Fruit fly (Drosophila melanogaster) whole organism, embryonic: ENCODE data around the gene CG12009.

ENCODE experiments used
- Adf1 ChIP-seq: fragments of 200-800 bp; sonication (Bioruptor generic); IDR thresholded peaks from 2 replicates; pipeline ENCODE4 v1.3.6; 2022; ENCODE audit warnings: missing biosample characterization, missing genetic modification characterization
- CG10267 ChIP-seq: fragments of 200-800 bp; sonication (Bioruptor generic); optimal IDR thresholded peaks from 2 replicates; lab custom pipeline; 2018; ENCODE audit warnings: missing biosample characterization, mild to moderate bottlenecking, missing genetic modification characterization, moderate library complexity
- CG10565 ChIP-seq: fragments of 200-800 bp; sonication (Bioruptor generic); optimal IDR thresholded peaks from 3 replicates; lab custom pipeline; 2016; ENCODE audit warnings: missing biosample characterization, mild to moderate bottlenecking, missing genetic modification characterization
- CG10959 ChIP-seq: fragments of 200-800 bp; sonication (Bioruptor generic); IDR thresholded peaks from 2 replicates; pipeline ENCODE4 v1.3.6; 2022; ENCODE audit warnings: missing biosample characterization, missing genetic modification characterization
- CG11504 ChIP-seq: fragments of 200-800 bp; sonication (Bioruptor generic); optimal IDR thresholded peaks from 3 replicates; lab custom pipeline; 2019; ENCODE audit warnings: missing biosample characterization, mild to moderate bottlenecking, missing genetic modification characterization, moderate library complexity
- CG11695 ChIP-seq: fragments of 200-800 bp; sonication (Bioruptor generic); IDR thresholded peaks from 3 replicates; pipeline ENCODE4 v1.3.6; 2022; ENCODE audit warnings: missing biosample characterization, missing genetic modification characterization
- CG12104 ChIP-seq: fragments of 200-800 bp; sonication (Bioruptor generic); optimal IDR thresholded peaks from 3 replicates; lab custom pipeline; 2016; ENCODE audit warnings: missing biosample characterization, missing genetic modification characterization
- CG13287 ChIP-seq: fragments of 200-800 bp; sonication (Bioruptor generic); IDR thresholded peaks from 2 replicates; pipeline ENCODE4 v1.3.6; 2022; ENCODE audit warnings: missing biosample characterization, missing genetic modification characterization; ENCODE audit not compliant: partially characterized antibody
- CG14441 ChIP-seq: fragments of 200-800 bp; sonication (Bioruptor generic); IDR thresholded peaks from 2 replicates; pipeline ENCODE4 v1.3.6; 2022; ENCODE audit warnings: missing biosample characterization, missing genetic modification characterization
- CG1647 ChIP-seq: fragments of 200-800 bp; sonication (Bioruptor generic); optimal IDR thresholded peaks from 3 replicates; lab custom pipeline; 2016; ENCODE audit warnings: missing biosample characterization, missing genetic modification characterization
- CG17568 ChIP-seq: fragments of 200-800 bp; sonication (Bioruptor generic); optimal IDR thresholded peaks from 2 replicates; lab custom pipeline; 2018; ENCODE audit warnings: missing biosample characterization, mild to moderate bottlenecking, missing genetic modification characterization, moderate library complexity
- CG17829 ChIP-seq: fragments of 200-800 bp; optimal IDR thresholded peaks from 2 replicates; lab custom pipeline; 2019; ENCODE audit warnings: missing biosample characterization, mild to moderate bottlenecking, missing genetic modification characterization, moderate library complexity
- CG2712 ChIP-seq: fragments of 200-800 bp; optimal IDR thresholded peaks from 3 replicates; lab custom pipeline; 2019; ENCODE audit warnings: missing biosample characterization, mild to moderate bottlenecking, missing genetic modification characterization, moderate library complexity
- CG31441 ChIP-seq: fragments of 200-800 bp; sonication (Bioruptor generic); IDR thresholded peaks from 2 replicates; pipeline ENCODE4 v1.3.6; 2022; ENCODE audit warnings: missing biosample characterization, missing genetic modification characterization
- CG7839 ChIP-seq: fragments of 200-800 bp; sonication (Bioruptor generic); optimal IDR thresholded peaks from 3 replicates; lab custom pipeline; 2018; ENCODE audit warnings: missing biosample characterization, mild to moderate bottlenecking, missing genetic modification characterization, moderate library complexity
- CG7928 ChIP-seq: fragments of 200-800 bp; sonication (Bioruptor generic); optimal IDR thresholded peaks from 2 replicates; lab custom pipeline; 2017; ENCODE audit warnings: missing biosample characterization, mild to moderate bottlenecking, missing genetic modification characterization
- CG9437 ChIP-seq: fragments of 200-800 bp; sonication (Bioruptor generic); optimal IDR thresholded peaks from 2 replicates; lab custom pipeline; 2018; ENCODE audit warnings: missing biosample characterization, mild to moderate bottlenecking, missing genetic modification characterization
- Dref ChIP-seq: fragments of 200-800 bp; sonication (Bioruptor generic); IDR thresholded peaks from 2 replicates; pipeline ENCODE4 v1.3.6; 2022; ENCODE audit warnings: missing biosample characterization, missing genetic modification characterization
- Ets97D ChIP-seq: fragments of 200-800 bp; sonication (Bioruptor generic); optimal IDR thresholded peaks from 3 replicates; lab custom pipeline; 2016; ENCODE audit warnings: missing biosample characterization, missing genetic modification characterization
- Fer1 ChIP-seq: fragments of 200-800 bp; sonication (Bioruptor generic); optimal IDR thresholded peaks from 2 replicates; lab custom pipeline; 2017; ENCODE audit warnings: missing biosample characterization, mild to moderate bottlenecking, missing genetic modification characterization
- HLH54F ChIP-seq: fragments of 200-800 bp; sonication (Bioruptor generic); optimal IDR thresholded peaks from 3 replicates; lab custom pipeline; 2016; ENCODE audit warnings: missing biosample characterization, missing genetic modification characterization
- Hmx ChIP-seq: fragments of 200-800 bp; sonication (Bioruptor generic); optimal IDR thresholded peaks from 2 replicates; lab custom pipeline; 2016; ENCODE audit warnings: missing biosample characterization, missing genetic modification characterization
- Lim3 ChIP-seq: fragments of 200-800 bp; sonication (Bioruptor generic); IDR thresholded peaks from 2 replicates; pipeline ENCODE4 v1.3.6; 2022; ENCODE audit warnings: missing biosample characterization, missing genetic modification characterization
- Med ChIP-seq: fragments of 200-800 bp; sonication (Bioruptor generic); peaks from one replicate; lab custom pipeline; 2016; ENCODE audit warnings: missing biosample characterization, missing genetic modification characterization, mild to moderate bottlenecking, inconsistent platforms, moderate library complexity
- Myb ChIP-seq: fragments of 200-800 bp; sonication (Bioruptor generic); optimal IDR thresholded peaks from 2 replicates; lab custom pipeline; 2016; ENCODE audit warnings: missing biosample characterization, missing genetic modification characterization
- NC2α ChIP-seq: fragments of 200-800 bp; sonication (Bioruptor generic); optimal IDR thresholded peaks from 2 replicates; lab custom pipeline; 2016; ENCODE audit warnings: missing biosample characterization, missing genetic modification characterization
- Scr ChIP-seq: fragments of 200-800 bp; sonication (Bioruptor generic); IDR thresholded peaks from 2 replicates; pipeline ENCODE4 v1.3.6; 2022; ENCODE audit warnings: missing biosample characterization, missing genetic modification characterization; ENCODE audit not compliant: partially characterized antibody
- Sox102F ChIP-seq: fragments of 200-800 bp; sonication (Bioruptor generic); optimal IDR thresholded peaks from 2 replicates; lab custom pipeline; 2018; ENCODE audit warnings: missing biosample characterization, mild to moderate bottlenecking, missing genetic modification characterization, moderate library complexity
- Tbp ChIP-seq: fragments of >200 bp; optimal IDR thresholded peaks from 2 replicates; lab custom pipeline; 2018; ENCODE audit warnings: missing biosample characterization, missing genetic modification characterization
- aop ChIP-seq: fragments of 200-800 bp; sonication (Bioruptor generic); IDR thresholded peaks from 2 replicates; pipeline ENCODE4 v1.3.6; 2022; ENCODE audit warnings: missing biosample characterization, missing genetic modification characterization
- az2 ChIP-seq: fragments of 200-800 bp; sonication (Bioruptor generic); optimal IDR thresholded peaks from 3 replicates; lab custom pipeline; 2016; ENCODE audit warnings: missing biosample characterization, missing genetic modification characterization
- bab2 ChIP-seq: fragments of 200-800 bp; sonication (Bioruptor generic); optimal IDR thresholded peaks from 2 replicates; lab custom pipeline; 2016; ENCODE audit warnings: missing biosample characterization, missing genetic modification characterization
- bsh ChIP-seq, 2 experiments: fragments of 200-800 bp; sonication (Bioruptor generic); optimal IDR thresholded peaks; 2 replicates each; lab custom pipeline; 2017 to 2018; ENCODE audit warnings: mild to moderate bottlenecking in 2 of 2, missing biosample characterization in 2 of 2, missing genetic modification characterization in 2 of 2, moderate library complexity in 1 of 2
- cad ChIP-seq: fragments of >200 bp; optimal IDR thresholded peaks from 2 replicates; lab custom pipeline; 2017; ENCODE audit warnings: missing biosample characterization, missing genetic modification characterization
- crp ChIP-seq, 2 experiments: fragments of 200-800 bp; sonication (Bioruptor generic); optimal IDR thresholded peaks; 2 replicates in 1 of 2; 3 replicates in 1 of 2; lab custom pipeline; 2017; ENCODE audit warnings: missing biosample characterization in 2 of 2, missing genetic modification characterization in 2 of 2, mild to moderate bottlenecking in 1 of 2, moderate library complexity in 1 of 2
- cwo ChIP-seq: fragments of 200-800 bp; sonication (Bioruptor generic); optimal IDR thresholded peaks from 3 replicates; lab custom pipeline; 2017; ENCODE audit warnings: missing biosample characterization, missing genetic modification characterization, mild to moderate bottlenecking, moderate library complexity, missing genetic modification reagents
- ems ChIP-seq: fragments of 200-800 bp; sonication (Bioruptor generic); optimal IDR thresholded peaks from 3 replicates; lab custom pipeline; 2016; ENCODE audit warnings: missing biosample characterization, missing genetic modification characterization
- fd64A ChIP-seq: fragments of 200-800 bp; sonication (Bioruptor generic); optimal IDR thresholded peaks from 3 replicates; lab custom pipeline; 2018; ENCODE audit warnings: missing biosample characterization, mild to moderate bottlenecking, missing genetic modification characterization
- fd96Cb ChIP-seq: fragments of 200-800 bp; sonication (Bioruptor generic); optimal IDR thresholded peaks from 2 replicates; lab custom pipeline; 2018; ENCODE audit warnings: missing biosample characterization, mild to moderate bottlenecking, missing genetic modification characterization, moderate library complexity
- fu2 ChIP-seq: fragments of 200-800 bp; sonication (Bioruptor generic); optimal IDR thresholded peaks from 2 replicates; lab custom pipeline; 2016; ENCODE audit warnings: missing biosample characterization, missing genetic modification characterization
- gem ChIP-seq: fragments of 200-800 bp; sonication (Bioruptor generic); optimal IDR thresholded peaks from 2 replicates; lab custom pipeline; 2019; ENCODE audit warnings: missing biosample characterization, mild to moderate bottlenecking, missing genetic modification characterization, moderate library complexity
- lbe ChIP-seq: fragments of 200-800 bp; sonication (Bioruptor generic); optimal IDR thresholded peaks from 2 replicates; lab custom pipeline; 2016; ENCODE audit warnings: missing biosample characterization, mild to moderate bottlenecking, missing genetic modification characterization
- lilli ChIP-seq: fragments of 200-800 bp; sonication (Bioruptor generic); optimal IDR thresholded peaks from 3 replicates; lab custom pipeline; 2016; ENCODE audit warnings: missing biosample characterization, missing genetic modification characterization
- sens-2 ChIP-seq: fragments of 200-800 bp; sonication (Bioruptor generic); IDR thresholded peaks from 2 replicates; pipeline ENCODE4 v1.3.6; 2022; ENCODE audit warnings: missing biosample characterization, missing genetic modification characterization
- shn ChIP-seq: fragments of 200-800 bp; sonication (Bioruptor generic); optimal IDR thresholded peaks from 3 replicates; lab custom pipeline; 2016; ENCODE audit warnings: missing biosample characterization, missing genetic modification characterization
- slbo ChIP-seq: fragments of 200-800 bp; sonication (Bioruptor generic); IDR thresholded peaks from 2 replicates; pipeline ENCODE4 v1.3.6; 2022; ENCODE audit warnings: missing biosample characterization, missing genetic modification characterization
- sqz ChIP-seq: fragments of 200-800 bp; sonication (Bioruptor generic); optimal IDR thresholded peaks from 3 replicates; lab custom pipeline; 2018; ENCODE audit warnings: missing biosample characterization, mild to moderate bottlenecking, missing genetic modification characterization
- trh ChIP-seq: fragments of 200-800 bp; sonication (Bioruptor generic); optimal IDR thresholded peaks from 2 replicates; lab custom pipeline; 2016; ENCODE audit warnings: missing biosample characterization, missing genetic modification characterization
- twi ChIP-seq: fragments of 200-800 bp; optimal IDR thresholded peaks from 2 replicates; lab custom pipeline; 2019; ENCODE audit warnings: missing biosample characterization, mild to moderate bottlenecking, missing genetic modification characterization, moderate library complexity
- unc-4 ChIP-seq: fragments of 200-800 bp; sonication (Bioruptor generic); IDR thresholded peaks from 2 replicates; pipeline ENCODE4 v1.3.6; 2022; ENCODE audit warnings: missing biosample characterization, missing genetic modification characterization; ENCODE audit not compliant: partially characterized antibody
- unpg ChIP-seq: fragments of 200-800 bp; sonication (Bioruptor generic); optimal IDR thresholded peaks from 3 replicates; lab custom pipeline; 2018; ENCODE audit warnings: missing biosample characterization, mild to moderate bottlenecking, missing genetic modification characterization, moderate library complexity
- zfh1 ChIP-seq: fragments of 200-800 bp; sonication (Bioruptor generic); IDR thresholded peaks from 3 replicates; pipeline ENCODE4 v1.3.6; 2022; ENCODE audit warnings: missing biosample characterization, missing genetic modification characterization

The CG12009 gene

DNA sequence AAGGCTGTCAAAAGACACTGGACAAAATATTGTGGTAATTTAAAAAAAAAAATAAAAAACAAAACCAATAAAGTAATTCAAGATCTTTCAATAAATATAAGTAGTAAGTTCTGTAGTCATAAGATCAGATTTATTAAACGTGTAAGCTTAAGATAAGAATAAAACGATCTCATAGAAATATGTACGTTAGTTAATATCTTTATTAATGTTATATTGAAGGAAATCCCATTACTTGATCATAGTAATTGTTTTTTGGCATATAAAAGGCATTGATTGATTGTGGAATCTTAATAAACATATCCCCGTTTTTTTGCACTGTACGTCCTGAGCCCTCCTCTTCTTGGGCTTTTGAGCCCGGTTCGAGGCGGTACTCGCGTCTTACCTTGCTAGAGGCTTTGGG, 52.0 kb downstream of the CG12009 start (continued):
- TF ChIP-seq CG2712 (tag; lab: Kevin White, UChicago) (peak; percentile 5), sqz (no peak), CG31441 (GFP tag; lab: Robert Waterston, UW) (peak; percentile 48; the same call in 1 of the 2 replicates), crp (GFP tag; optimal IDR thresholded peaks at IDR 0.05; lab: Kevin White, UChicago) (no peak), CG12104 (GFP tag; lab: Kevin White, UChicago) (no peak), Lim3 (no peak), Myb (GFP tag; lab: Kevin White, UChicago) (no peak), Sox102F (GFP tag; lab: Kevin White, UChicago) (peak; percentile 12), CG13287 (GFP tag; lab: Robert Waterston, UW) (no peak), Fer1 (peak; percentile 19), CG17829 (tag; lab: Kevin White, UChicago) (no peak), zfh1 (no peak), fu2 (GFP tag; lab: Kevin White, UChicago) (no peak), Dref (GFP tag; lab: Robert Waterston, UW) (no peak), Scr (GFP tag; lab: Robert Waterston, UW) (no peak), Hmx (no peak), CG11504 (tag; lab: Kevin White, UChicago) (peak; percentile 44), CG10267 (tag; lab: Kevin White, UChicago) (peak; percentile 5), CG9437 (GFP tag; lab: Kevin White, UChicago) (peak; percentile 1), NC2α (GFP tag; lab: Kevin White, UChicago) (no peak), CG14441 (GFP tag; lab: Robert Waterston, UW) (no peak), sens-2 (GFP tag; lab: Robert Waterston, UW) (no peak), CG11695 (no peak), CG10959 (no peak), cad (GFP tag; lab: Kevin White, UChicago) (no peak), ems (GFP tag; lab: Kevin White, UChicago) (no peak), aop (GFP tag; lab: Robert Waterston, UW) (no peak), Adf1 (GFP tag; lab: Robert Waterston, UW) (no peak), lilli (GFP tag; lab: Kevin White, UChicago) (no peak), trh (GFP tag; lab: Kevin White, UChicago) (no peak), unc-4 (GFP tag; lab: Robert Waterston, UW) (no peak), CG17568 (no peak), shn (no peak), CG7839 (tag; lab: Kevin White, UChicago) (peak; percentile 14), cwo (GFP tag; lab: Kevin White, UChicago) (no peak), bsh (GFP tag; optimal IDR thresholded peaks at IDR 0.05; lab: Kevin White, UChicago) (peak in 1 of 2 experiments; percentile 10), lbe (peak; percentile 51), Tbp (GFP tag; lab: Kevin White, UChicago) (no peak), Med (no peak), gem (tag; lab: Kevin White, UChicago) (peak; percentile 53), CG10565 (no peak), slbo (GFP tag; lab: Robert Waterston, UW) (no peak), unpg (GFP tag; lab: Kevin White, UChicago) (peak; percentile 23), fd64A (GFP tag; lab: Kevin White, UChicago) (no peak), az2 (GFP tag; lab: Kevin White, UChicago) (no peak), CG1647 (GFP tag; lab: Kevin White, UChicago) (no peak), Ets97D (GFP tag; lab: Kevin White, UChicago) (no peak), fd96Cb (tag; lab: Kevin White, UChicago) (no peak), twi (tag; lab: Kevin White, UChicago) (no peak), bab2 (no peak), HLH54F (GFP tag; lab: Kevin White, UChicago) (no peak), CG7928 (GFP tag; lab: Kevin White, UChicago) (no peak)
